Worm (Caenorhabditis elegans) whole organism, midembryonic: ENCODE measurements around the gene upb-1.

Source experiments
- flt-1 ChIP-seq: fragments of 200-800 bp; sonication (Bioruptor generic); IDR thresholded peaks from 2 replicates; pipeline ENCODE4 v1.3.6; 2022; ENCODE audit warnings: missing genetic modification characterization, missing compliant biosample characterization
- klf-2 ChIP-seq: fragments of 200-800 bp; sonication (Bioruptor generic); conservative IDR thresholded peaks from 2 replicates; pipeline ENCODE4 v1.3.6; 2022; ENCODE audit warnings: missing genetic modification reagents, missing genetic modification characterization, missing compliant biosample characterization
- med-1 ChIP-seq: sonication (generic microtip); optimal IDR thresholded peaks from 2 replicates; lab custom pipeline; 2017; ENCODE audit warnings: missing genetic modification characterization, mild to moderate bottlenecking, missing compliant biosample characterization, antibody characterized with exemption, missing genetic modification reagents; ENCODE audit not compliant: insufficient read depth
- ref-1 ChIP-seq: fragments of 200-800 bp; sonication (Bioruptor generic); conservative IDR thresholded peaks from 2 replicates; pipeline ENCODE4 v1.3.6; 2022; ENCODE audit warnings: missing genetic modification reagents, missing genetic modification characterization, missing compliant biosample characterization
- tab-1 ChIP-seq: fragments of 200-800 bp; sonication (Bioruptor generic); IDR thresholded peaks from 2 replicates; pipeline ENCODE4 v1.3.6; 2022; ENCODE audit warnings: missing genetic modification characterization, missing compliant biosample characterization
- ztf-29 ChIP-seq: fragments of 200-800 bp; sonication (Bioruptor generic); IDR thresholded peaks from 2 replicates; pipeline ENCODE4 v1.3.6; 2022; ENCODE audit warnings: missing genetic modification reagents, missing genetic modification characterization, missing compliant biosample characterization

DNA sequence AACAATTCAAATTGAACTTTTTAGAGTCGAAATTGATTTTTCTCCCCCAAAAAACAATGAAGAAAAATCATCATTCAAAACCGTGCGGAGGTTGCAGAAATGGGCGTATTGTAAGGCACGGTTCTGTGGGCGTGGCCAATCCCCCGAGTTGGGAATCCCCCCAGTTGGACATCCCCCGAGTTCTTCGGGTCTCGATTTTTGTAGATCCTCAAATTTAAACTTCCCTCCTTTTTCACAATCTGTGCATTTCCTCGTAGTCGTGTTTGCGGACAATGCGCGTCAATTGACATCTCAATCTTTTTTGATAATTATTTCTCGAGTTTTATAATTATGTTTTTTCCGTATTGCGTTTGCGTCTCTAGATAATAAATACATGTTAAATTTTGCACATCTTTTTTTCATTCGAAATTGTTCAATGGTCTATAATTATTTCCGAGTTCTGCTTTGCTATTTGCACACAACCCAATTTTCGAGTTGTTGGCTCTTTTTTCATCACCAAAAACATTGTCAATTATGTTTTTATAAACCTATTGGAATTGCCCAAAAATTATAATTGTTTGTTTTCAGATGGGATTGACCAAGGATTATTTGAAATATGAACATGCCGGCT is 20.0 kb downstream of the upb-1 start, which contains the start of gene F13H8.2:
- TF ChIP-seq tab-1 (peak; percentile 35; the same call in 1 of the 2 replicates), klf-2 (GFP tag; lab: Robert Waterston, UW) (0 out of 2 replicates have a peak, but pooled peaks have one; percentile 37), ztf-29 (no peak), flt-1 (GFP tag; lab: Robert Waterston, UW) (peak; percentile 81), med-1 (GFP tag; lab: Kevin White, UChicago) (no peak), ref-1 (GFP tag; lab: Robert Waterston, UW) (no peak)
